Fruit fly (Drosophila melanogaster) Kc167 (cell line): ENCODE results near the gene GABA-B-R3.

ENCODE experiments used
- Myc ChIP-seq: fragments of >200 bp; optimal IDR thresholded peaks from 2 replicates; lab custom pipeline; 2017; ENCODE audit warnings: missing external identifiers
- Sin3A ChIP-seq: fragments of >200 bp; optimal IDR thresholded peaks from 2 replicates; lab custom pipeline; 2018; ENCODE audit warnings: missing external identifiers
- h ChIP-seq: fragments of >200 bp; optimal IDR thresholded peaks from 3 replicates; lab custom pipeline; 2018; ENCODE audit warnings: missing external identifiers
- insv ChIP-seq: fragments of >200 bp; optimal IDR thresholded peaks from 3 replicates; lab custom pipeline; 2018; ENCODE audit warnings: missing external identifiers
- psq ChIP-seq: fragments of >200 bp; optimal IDR thresholded peaks from 2 replicates; lab custom pipeline; 2017; ENCODE audit warnings: missing external identifiers
- ttk ChIP-seq: sonication (Bioruptor generic); optimal IDR thresholded peaks from 2 replicates; lab custom pipeline; 2017; ENCODE audit warnings: missing external identifiers

DNA sequence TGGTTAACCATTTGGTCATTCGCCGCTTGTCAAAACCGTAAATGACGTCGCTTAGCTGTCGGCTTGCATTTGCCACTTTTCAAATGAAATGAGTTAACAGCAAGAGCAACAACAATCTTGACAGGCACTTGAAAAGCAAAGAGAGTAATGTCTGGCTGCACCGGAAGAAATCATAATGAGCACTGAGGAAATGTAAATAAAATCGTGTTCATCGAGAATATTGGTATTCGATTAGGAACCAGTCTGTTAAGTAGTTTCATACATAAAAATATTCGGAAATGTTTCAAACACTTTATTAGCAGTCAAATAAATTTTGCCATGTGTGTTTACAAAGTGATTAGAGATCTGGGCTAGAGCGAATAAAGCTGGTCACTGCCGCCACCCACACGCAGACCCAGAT is 33.2 kb upstream of the GABA-B-R3 start:
- TF ChIP-seq psq (lab: Kevin White, UChicago) (no peak), ttk (no peak), Myc (lab: Kevin White, UChicago) (no peak), h (lab: Kevin White, UChicago) (no peak), Sin3A (no peak), insv (lab: Kevin White, UChicago) (no peak)
